Fruit fly (Drosophila melanogaster) whole organism, wandering third instar larva: ENCODE measurements around the gene Acsf3.

Source experiments
- Abd-B ChIP-seq: fragments of >200 bp; optimal IDR thresholded peaks from 2 replicates; lab custom pipeline; 2017; ENCODE audit warnings: missing biosample characterization, missing genetic modification characterization
- CG32264 ChIP-seq: fragments of 200-800 bp; sonication (Bioruptor generic); optimal IDR thresholded peaks from 2 replicates; lab custom pipeline; 2016; ENCODE audit warnings: missing biosample characterization, missing genetic modification characterization
- CG9705 ChIP-seq: fragments of 200-800 bp; sonication (Bioruptor generic); optimal IDR thresholded peaks from 2 replicates; lab custom pipeline; 2018; ENCODE audit warnings: missing biosample characterization, mild to moderate bottlenecking, missing genetic modification characterization
- CrebA ChIP-seq: fragments of 200-800 bp; sonication (Bioruptor generic); optimal IDR thresholded peaks from 2 replicates; lab custom pipeline; 2016; ENCODE audit warnings: missing biosample characterization, mild to moderate bottlenecking, missing genetic modification characterization, borderline replicate concordance
- Dfd ChIP-seq: fragments of >200 bp; optimal IDR thresholded peaks from 2 replicates; lab custom pipeline; 2017; ENCODE audit warnings: missing biosample characterization, missing genetic modification characterization
- Dif ChIP-seq: fragments of 200-275, 200-300 bp; sonication (Bioruptor generic); optimal IDR thresholded peaks from 2 replicates; lab custom pipeline; 2018; ENCODE audit warnings: missing biosample characterization, missing genetic modification characterization; ENCODE audit not compliant: partially characterized antibody
- GATAd ChIP-seq: sonication (Bioruptor generic); optimal IDR thresholded peaks from 2 replicates; lab custom pipeline; 2016; ENCODE audit warnings: missing biosample characterization, missing genetic modification characterization
- HLH106 ChIP-seq: fragments of 200-800 bp; optimal IDR thresholded peaks from 3 replicates; lab custom pipeline; 2019; ENCODE audit warnings: missing biosample characterization, mild to moderate bottlenecking, missing genetic modification characterization, moderate library complexity
- Hnf4 ChIP-seq: fragments of 200-800 bp; sonication (Bioruptor generic); optimal IDR thresholded peaks from 2 replicates; lab custom pipeline; 2016; ENCODE audit warnings: missing biosample characterization, mild to moderate bottlenecking, missing genetic modification characterization
- Hr78 ChIP-seq: fragments of >200 bp; optimal IDR thresholded peaks from 2 replicates; lab custom pipeline; 2017; ENCODE audit warnings: missing biosample characterization, missing genetic modification characterization
- Hr83 ChIP-seq: fragments of 200-300 bp; sonication (Bioruptor generic); optimal IDR thresholded peaks from 2 replicates; lab custom pipeline; 2016; ENCODE audit warnings: missing biosample characterization, mild to moderate bottlenecking, missing genetic modification characterization, moderate library complexity; ENCODE audit not compliant: poor library complexity, severe bottlenecking
- Jra ChIP-seq: sonication (Bioruptor generic); optimal IDR thresholded peaks from 2 replicates; lab custom pipeline; 2016; ENCODE audit warnings: missing biosample characterization, missing genetic modification characterization
- Mio ChIP-seq: sonication (Bioruptor generic); optimal IDR thresholded peaks from 2 replicates; lab custom pipeline; 2016; ENCODE audit warnings: missing biosample characterization, missing genetic modification characterization
- Myc ChIP-seq: fragments of >200 bp; optimal IDR thresholded peaks from 2 replicates; lab custom pipeline; 2017
- N ChIP-seq: fragments of >200 bp; optimal IDR thresholded peaks from 2 replicates; lab custom pipeline; 2018; ENCODE audit warnings: missing biosample characterization, missing external identifiers, missing genetic modification characterization
- OdsH ChIP-seq: fragments of 200-800 bp; sonication (Bioruptor generic); optimal IDR thresholded peaks from 2 replicates; lab custom pipeline; 2016; ENCODE audit warnings: missing biosample characterization, mild to moderate bottlenecking, missing genetic modification characterization
- Rel ChIP-seq, 2 experiments: fragments of 200-800 bp; sonication (Bioruptor generic) in 1 of 2; optimal IDR thresholded peaks; 2 replicates in 1 of 2; 3 replicates in 1 of 2; lab custom pipeline; 2016 to 2019; ENCODE audit warnings: mild to moderate bottlenecking in 2 of 2, missing biosample characterization in 2 of 2, missing genetic modification characterization in 2 of 2, moderate library complexity in 1 of 2
- Sp1 ChIP-seq: fragments of 200-800 bp; sonication (Bioruptor generic); optimal IDR thresholded peaks from 3 replicates; lab custom pipeline; 2019; ENCODE audit warnings: missing biosample characterization, mild to moderate bottlenecking, missing genetic modification characterization, moderate library complexity
- Vsx2 ChIP-seq: fragments of 200-300, 225-300 bp; sonication (Bioruptor generic); optimal IDR thresholded peaks from 2 replicates; lab custom pipeline; 2018; ENCODE audit warnings: missing biosample characterization, missing genetic modification characterization; ENCODE audit not compliant: partially characterized antibody
- br ChIP-seq: fragments of 200-800 bp; sonication (Bioruptor generic); optimal IDR thresholded peaks from 2 replicates; lab custom pipeline; 2016; ENCODE audit warnings: missing biosample characterization, missing genetic modification characterization
- brk ChIP-seq: fragments of 200-800 bp; sonication (Bioruptor generic); optimal IDR thresholded peaks from 2 replicates; lab custom pipeline; 2016; ENCODE audit warnings: missing biosample characterization, mild to moderate bottlenecking, missing genetic modification characterization
- dl ChIP-seq, 2 experiments: fragments of 175-275, 200-275 bp in 1 of 2; fragments of 200-275 bp in 1 of 2; sonication (Bioruptor generic); optimal IDR thresholded peaks; lab custom pipeline; 2018; ENCODE audit warnings: mild to moderate bottlenecking in 2 of 2, missing biosample characterization in 2 of 2, missing genetic modification characterization in 2 of 2, moderate library complexity in 2 of 2; ENCODE audit not compliant: partially characterized antibody in 2 of 2, insufficient read depth in 1 of 2
- dmrt93B ChIP-seq: fragments of 200-800 bp; sonication (Bioruptor generic); optimal IDR thresholded peaks from 2 replicates; lab custom pipeline; 2018; ENCODE audit warnings: missing biosample characterization, mild to moderate bottlenecking, missing genetic modification characterization
- dsf ChIP-seq: sonication (Bioruptor generic); optimal IDR thresholded peaks from 2 replicates; lab custom pipeline; 2016; ENCODE audit warnings: missing biosample characterization, missing genetic modification characterization, borderline replicate concordance
- ey ChIP-seq: fragments of 200-800 bp; sonication (Bioruptor generic); optimal IDR thresholded peaks from 2 replicates; lab custom pipeline; 2016; ENCODE audit warnings: missing biosample characterization, missing genetic modification characterization
- foxo ChIP-seq, 2 experiments: fragments of 200-800 bp; sonication (Bioruptor generic); optimal IDR thresholded peaks; 2 replicates in 1 of 2; 3 replicates in 1 of 2; lab custom pipeline; 2016 to 2017; ENCODE audit warnings: missing biosample characterization in 2 of 2, missing genetic modification characterization in 2 of 2
- fru ChIP-seq: fragments of 200-800 bp; sonication (Bioruptor generic); optimal IDR thresholded peaks from 3 replicates; lab custom pipeline; 2016; ENCODE audit warnings: missing biosample characterization, mild to moderate bottlenecking, missing genetic modification characterization
- h ChIP-seq: fragments of 200-800 bp; sonication (Bioruptor generic); optimal IDR thresholded peaks from 3 replicates; lab custom pipeline; 2016; ENCODE audit warnings: missing biosample characterization, mild to moderate bottlenecking, missing genetic modification characterization
- jim ChIP-seq: fragments of 175-275, 200-325 bp; sonication (Bioruptor generic); optimal IDR thresholded peaks from 2 replicates; lab custom pipeline; 2016; ENCODE audit warnings: missing biosample characterization, mild to moderate bottlenecking, missing genetic modification characterization
- lola ChIP-seq: fragments of >200 bp; optimal IDR thresholded peaks from 2 replicates; lab custom pipeline; 2017; ENCODE audit warnings: missing biosample characterization, missing genetic modification characterization
- pan ChIP-seq: fragments of >200 bp; optimal IDR thresholded peaks from 2 replicates; lab custom pipeline; 2017
- psq ChIP-seq: fragments of 200-800 bp; sonication (Bioruptor generic); optimal IDR thresholded peaks from 3 replicates; lab custom pipeline; 2017; ENCODE audit warnings: missing biosample characterization, mild to moderate bottlenecking, missing genetic modification characterization, moderate library complexity
- rgr ChIP-seq: fragments of 200-800 bp; sonication (Bioruptor generic); optimal IDR thresholded peaks from 3 replicates; lab custom pipeline; 2016; ENCODE audit warnings: missing biosample characterization, mild to moderate bottlenecking, missing genetic modification characterization
- sage ChIP-seq: fragments of 200-800 bp; sonication (Bioruptor generic); optimal IDR thresholded peaks from 2 replicates; lab custom pipeline; 2016; ENCODE audit warnings: missing biosample characterization, mild to moderate bottlenecking, missing genetic modification characterization
- sv ChIP-seq: fragments of 200-800 bp; sonication (Bioruptor generic); optimal IDR thresholded peaks from 3 replicates; lab custom pipeline; 2016; ENCODE audit warnings: missing biosample characterization, missing genetic modification characterization
- tai ChIP-seq: sonication (Bioruptor generic); optimal IDR thresholded peaks from 2 replicates; lab custom pipeline; 2016; ENCODE audit warnings: missing biosample characterization, missing genetic modification characterization
- usp ChIP-seq: fragments of >200 bp; optimal IDR thresholded peaks from 2 replicates; lab custom pipeline; 2017; ENCODE audit warnings: missing biosample characterization, missing genetic modification characterization
- woc ChIP-seq: sonication (Bioruptor generic); optimal IDR thresholded peaks from 2 replicates; lab custom pipeline; 2016; ENCODE audit warnings: missing biosample characterization, mild to moderate bottlenecking, missing genetic modification characterization

The Acsf3 gene

dm6 chrX:7304798-7305447 lies 23.9 kb upstream of the Acsf3 start:
- peak; percentile 16 for TF ChIP-seq br
- no peak for TF ChIP-seq h (GFP tag; lab: Kevin White, UChicago)
- no peak for TF ChIP-seq Dif (GFP tag; lab: Kevin White, UChicago)
- TF ChIP-seq jim, result peak; percentile 89
- no peak for TF ChIP-seq foxo (GFP tag; optimal IDR thresholded peaks at IDR 0.05; lab: Kevin White, UChicago)
- no peak for TF ChIP-seq sv (GFP tag; lab: Kevin White, UChicago)
- TF ChIP-seq dsf (GFP tag; lab: Kevin White, UChicago), result no peak
- no peak for TF ChIP-seq woc (GFP tag; lab: Kevin White, UChicago)
- no peak for TF ChIP-seq brk (GFP tag; lab: Kevin White, UChicago)
- TF ChIP-seq Vsx2 (GFP tag; lab: Kevin White, UChicago), result no peak
- no peak for TF ChIP-seq usp (GFP tag; lab: Kevin White, UChicago)
- TF ChIP-seq Jra, result no peak
- no peak for TF ChIP-seq dl (GFP tag; optimal IDR thresholded peaks at IDR 0.05; lab: Kevin White, UChicago; ENCODE audit: insufficient read depth in 1 of 2, partially characterized antibody in 2 of 2)
- TF ChIP-seq tai (GFP tag; lab: Kevin White, UChicago), result no peak
- TF ChIP-seq Mio, result no peak
- TF ChIP-seq Dfd (GFP tag; lab: Kevin White, UChicago), result no peak
- no peak for TF ChIP-seq Hr78 (GFP tag; lab: Kevin White, UChicago)
- no peak for TF ChIP-seq lola (GFP tag; lab: Kevin White, UChicago)
- peak; percentile 53 for TF ChIP-seq fru
- TF ChIP-seq Sp1 (GFP tag; lab: Kevin White, UChicago), result peak; percentile 12
- peak; percentile 94 for TF ChIP-seq psq (GFP tag; lab: Kevin White, UChicago)
- no peak for TF ChIP-seq OdsH (GFP tag; lab: Kevin White, UChicago)
- TF ChIP-seq GATAd (GFP tag; lab: Kevin White, UChicago), result no peak
- no peak for TF ChIP-seq CG9705 (GFP tag; lab: Kevin White, UChicago)
- no peak for TF ChIP-seq N (GFP tag; lab: Kevin White, UChicago)
- TF ChIP-seq Hr83 (GFP tag; lab: Kevin White, UChicago), result no peak
- TF ChIP-seq rgr (GFP tag; lab: Kevin White, UChicago), result no peak
- peak; percentile 8 for TF ChIP-seq HLH106 (tag; lab: Kevin White, UChicago)
- no peak for TF ChIP-seq Abd-B (GFP tag; lab: Kevin White, UChicago)
- no peak for TF ChIP-seq CG32264 (GFP tag; lab: Kevin White, UChicago)
- TF ChIP-seq dmrt93B (GFP tag; lab: Kevin White, UChicago), result no peak
- no peak for TF ChIP-seq Rel (GFP tag; optimal IDR thresholded peaks at IDR 0.05; lab: Kevin White, UChicago)
- no peak for TF ChIP-seq Rel (tag; optimal IDR thresholded peaks at IDR 0.05; lab: Kevin White, UChicago)
- no peak for TF ChIP-seq pan (lab: Kevin White, UChicago)
- peak; percentile 22 for TF ChIP-seq sage
- TF ChIP-seq Myc (lab: Kevin White, UChicago), result no peak
- TF ChIP-seq Hnf4 (GFP tag; lab: Kevin White, UChicago), result peak; percentile 18
- TF ChIP-seq ey (GFP tag; lab: Kevin White, UChicago), result no peak
- TF ChIP-seq CrebA (GFP tag; lab: Kevin White, UChicago), result peak; percentile 69

- TF ChIP-seq psq (GFP tag; lab: Kevin White, UChicago) (peak; percentile 65), OdsH (GFP tag; lab: Kevin White, UChicago) (peak; percentile 69), dl (GFP tag; optimal IDR thresholded peaks at IDR 0.05; lab: Kevin White, UChicago; ENCODE audit: insufficient read depth in 1 of 2, partially characterized antibody in 2 of 2) (peak in 1 of 2 experiments; percentile 13), lola (GFP tag; lab: Kevin White, UChicago) (no peak), dmrt93B (GFP tag; lab: Kevin White, UChicago) (peak; percentile 87), h (GFP tag; lab: Kevin White, UChicago) (peak; percentile 73), CG32264 (GFP tag; lab: Kevin White, UChicago) (peak; percentile 35), Dfd (GFP tag; lab: Kevin White, UChicago) (peak; percentile 21), CrebA (GFP tag; lab: Kevin White, UChicago) (peak; percentile 38), tai (GFP tag; lab: Kevin White, UChicago) (no peak), Jra (peak; percentile 5), ey (GFP tag; lab: Kevin White, UChicago) (peak; percentile 66), pan (lab: Kevin White, UChicago) (no peak), brk (GFP tag; lab: Kevin White, UChicago) (no peak), Hr83 (GFP tag; lab: Kevin White, UChicago) (no peak), br (peak; percentile 50), sage (no peak), sv (GFP tag; lab: Kevin White, UChicago) (no peak), jim (no peak), Myc (lab: Kevin White, UChicago) (no peak), fru (peak; percentile 77), GATAd (GFP tag; lab: Kevin White, UChicago) (no peak), Dif (GFP tag; lab: Kevin White, UChicago) (no peak), Sp1 (GFP tag; lab: Kevin White, UChicago) (peak; percentile 82), Hnf4 (GFP tag; lab: Kevin White, UChicago) (peak; percentile 10), rgr (GFP tag; lab: Kevin White, UChicago) (peak; percentile 78), usp (GFP tag; lab: Kevin White, UChicago) (no peak), Mio (no peak), Abd-B (GFP tag; lab: Kevin White, UChicago) (no peak), CG9705 (GFP tag; lab: Kevin White, UChicago) (peak; percentile 63), Vsx2 (GFP tag; lab: Kevin White, UChicago) (no peak), Rel (GFP tag; optimal IDR thresholded peaks at IDR 0.05; lab: Kevin White, UChicago) (no peak), Rel (tag; optimal IDR thresholded peaks at IDR 0.05; lab: Kevin White, UChicago) (peak; percentile 41), HLH106 (tag; lab: Kevin White, UChicago) (peak; percentile 84), Hr78 (GFP tag; lab: Kevin White, UChicago) (no peak), dsf (GFP tag; lab: Kevin White, UChicago) (no peak), N (GFP tag; lab: Kevin White, UChicago) (peak; percentile 5), woc (GFP tag; lab: Kevin White, UChicago) (peak; percentile 40), foxo (GFP tag; optimal IDR thresholded peaks at IDR 0.05; lab: Kevin White, UChicago) (peak in 1 of 2 experiments; percentile 90)
- TF ChIP-seq, all 38 proteins: peak for 21
Measured at dm6 chrX:7305753-7306338, 23.0 kb upstream of the Acsf3 start.
